Worm (Caenorhabditis elegans) whole organism, early embryonic: ENCODE data around the gene F46G11.2.

Experiments
- B0310.2 ChIP-seq: sonication (generic microtip); optimal IDR thresholded peaks from 2 replicates; lab custom pipeline; 2016; ENCODE audit warnings: mild to moderate bottlenecking, missing genetic modification characterization, missing compliant biosample characterization
- F13C5.2 ChIP-seq: sonication (generic microtip); optimal IDR thresholded peaks from 2 replicates; lab custom pipeline; 2017; ENCODE audit warnings: mild to moderate bottlenecking, missing genetic modification characterization, inconsistent platforms, missing compliant biosample characterization
- aly-1 ChIP-seq: sonication (generic microtip); optimal IDR thresholded peaks from 2 replicates; lab custom pipeline; 2016; ENCODE audit warnings: missing genetic modification characterization, missing compliant biosample characterization
- ama-1 ChIP-seq: fragments of 150-350 bp; optimal IDR thresholded peaks from 2 replicates; lab custom pipeline; 2014
- ceh-13 ChIP-seq: fragments of 200-800 bp; sonication (Bioruptor generic); optimal IDR thresholded peaks from 2 replicates; lab custom pipeline; 2018; ENCODE audit warnings: mild to moderate bottlenecking, missing genetic modification characterization, missing compliant biosample characterization
- ceh-36 ChIP-seq: sonication (generic microtip); optimal IDR thresholded peaks from 2 replicates; lab custom pipeline; 2016; ENCODE audit warnings: missing genetic modification characterization, inconsistent platforms, missing compliant biosample characterization
- ets-7 ChIP-seq: sonication (generic microtip); optimal IDR thresholded peaks from 2 replicates; lab custom pipeline; 2016; ENCODE audit warnings: missing genotype, missing genetic modification characterization, missing compliant biosample characterization
- flt-1 ChIP-seq: fragments of 200-800 bp; sonication (Bioruptor generic); IDR thresholded peaks from 2 replicates; pipeline ENCODE4 v1.3.6; 2022; ENCODE audit warnings: missing genetic modification characterization, missing compliant biosample characterization
- hmbx-1 ChIP-seq: sonication (generic microtip); optimal IDR thresholded peaks from 2 replicates; lab custom pipeline; 2016; ENCODE audit warnings: mild to moderate bottlenecking, missing genetic modification characterization, missing compliant biosample characterization
- hmg-4 ChIP-seq: fragments of 200-800 bp; sonication (Bioruptor generic); optimal IDR thresholded peaks from 2 replicates; lab custom pipeline; 2018; ENCODE audit warnings: mild to moderate bottlenecking, missing genetic modification characterization, missing compliant biosample characterization
- hnd-1 ChIP-seq: sonication (generic microtip); optimal IDR thresholded peaks from 2 replicates; lab custom pipeline; 2016; ENCODE audit warnings: missing genetic modification characterization, missing compliant biosample characterization
- pes-1 ChIP-seq: fragments of 200-800 bp; sonication (Bioruptor generic); IDR thresholded peaks from 2 replicates; pipeline ENCODE4 v1.3.6; 2022; ENCODE audit warnings: missing genetic modification reagents, missing genetic modification characterization, missing compliant biosample characterization
- scrt-1 ChIP-seq: fragments of 200-800 bp; sonication (Bioruptor generic); IDR thresholded peaks from 2 replicates; pipeline ENCODE4 v1.3.6; 2022; ENCODE audit warnings: missing genetic modification characterization, missing compliant biosample characterization
- sea-1 ChIP-seq: fragments of 200-800 bp; sonication (Bioruptor generic); conservative IDR thresholded peaks from 2 replicates; pipeline ENCODE4 v1.3.6; 2022; ENCODE audit warnings: missing genetic modification characterization, missing compliant biosample characterization
- tbx-11 ChIP-seq: fragments of 200-800 bp; sonication (Bioruptor generic); IDR thresholded peaks from 2 replicates; pipeline ENCODE4 v1.3.6; 2022; ENCODE audit warnings: missing genetic modification characterization, missing compliant biosample characterization
- tbx-37 ChIP-seq: fragments of 200-800 bp; sonication (Bioruptor generic); conservative IDR thresholded peaks from 2 replicates; pipeline ENCODE4 v1.3.6; 2022; ENCODE audit warnings: missing genetic modification reagents, missing genetic modification characterization, missing compliant biosample characterization
- tra-4 ChIP-seq: sonication (generic microtip); optimal IDR thresholded peaks from 2 replicates; lab custom pipeline; 2017; ENCODE audit warnings: missing genetic modification characterization, missing compliant biosample characterization

The F46G11.2 gene

ce11 chrX:5772538-5773154 lies 15.3 kb upstream of the F46G11.2 start:
- TF ChIP-seq scrt-1 (GFP tag; lab: Robert Waterston, UW) (no peak), tra-4 (tag; lab: Kevin White, UChicago) (no peak), flt-1 (no peak), ceh-36 (tag; lab: Kevin White, UChicago) (no peak), ceh-13 (GFP tag; lab: Kevin White, UChicago) (no peak), ama-1 (lab: Kevin White, UChicago) (no peak), hmg-4 (GFP tag; lab: Kevin White, UChicago) (no peak), F13C5.2 (tag; lab: Kevin White, UChicago) (no peak), pes-1 (GFP tag; lab: Robert Waterston, UW) (no peak), hmbx-1 (tag; lab: Kevin White, UChicago) (no peak), B0310.2 (tag; lab: Kevin White, UChicago) (no peak)

- TF ChIP-seq tra-4 (tag; lab: Kevin White, UChicago) (no peak), hmbx-1 (tag; lab: Kevin White, UChicago) (no peak), sea-1 (GFP tag; lab: Robert Waterston, UW) (no peak), F13C5.2 (tag; lab: Kevin White, UChicago) (no peak)
These were observed 14.5 kb upstream of the F46G11.2 start, which contains the start of gene sym-3 for ce11 chrX:5773471-5773870. Gene sym-3 (plus strand): TSS chrX:5773771.

ce11 chrX:5775804-5776252 lies 12.1 kb upstream of the F46G11.2 start:
- TF ChIP-seq pes-1 (GFP tag; lab: Robert Waterston, UW) (peak; percentile 7; the same call in 1 of the 2 replicates), sea-1 (GFP tag; lab: Robert Waterston, UW) (0 out of 2 replicates have a peak, but pooled peaks have one; percentile 26), F13C5.2 (tag; lab: Kevin White, UChicago) (peak; percentile 59), hnd-1 (tag; lab: Kevin White, UChicago) (no peak), hmg-4 (GFP tag; lab: Kevin White, UChicago) (peak; percentile 33), ceh-36 (tag; lab: Kevin White, UChicago) (no peak), aly-1 (peak; percentile 63), ama-1 (lab: Kevin White, UChicago) (no peak)

ce11 chrX:5780672-5781182 lies 7.2 kb upstream of the F46G11.2 start, which contains the start of gene sft-4:
Gene sft-4 (minus strand): TSS chrX:5780722.
- TF ChIP-seq tbx-11 (GFP tag; lab: Robert Waterston, UW) (no peak), hmg-4 (GFP tag; lab: Kevin White, UChicago) (no peak), pes-1 (GFP tag; lab: Robert Waterston, UW) (no peak), ceh-13 (GFP tag; lab: Kevin White, UChicago) (no peak), tra-4 (tag; lab: Kevin White, UChicago) (no peak), B0310.2 (tag; lab: Kevin White, UChicago) (no peak), F13C5.2 (tag; lab: Kevin White, UChicago) (no peak), scrt-1 (GFP tag; lab: Robert Waterston, UW) (no peak), hnd-1 (tag; lab: Kevin White, UChicago) (no peak), sea-1 (GFP tag; lab: Robert Waterston, UW) (no peak), ama-1 (lab: Kevin White, UChicago) (no peak), hmbx-1 (tag; lab: Kevin White, UChicago) (no peak), ets-7 (tag; lab: Kevin White, UChicago) (no peak), flt-1 (no peak), aly-1 (no peak), ceh-36 (tag; lab: Kevin White, UChicago) (no peak), tbx-37 (no peak)

ce11 chrX:5781294-5781693 lies 6.7 kb upstream of the F46G11.2 start:
- TF ChIP-seq B0310.2 (tag; lab: Kevin White, UChicago) (no peak), aly-1 (no peak), hnd-1 (tag; lab: Kevin White, UChicago) (no peak), tra-4 (tag; lab: Kevin White, UChicago) (no peak), hmbx-1 (tag; lab: Kevin White, UChicago) (no peak), tbx-37 (no peak), tbx-11 (GFP tag; lab: Robert Waterston, UW) (no peak)

- no peak for TF ChIP-seq tra-4 (tag; lab: Kevin White, UChicago)
- TF ChIP-seq ets-7 (tag; lab: Kevin White, UChicago), result no peak
- no peak for TF ChIP-seq ceh-36 (tag; lab: Kevin White, UChicago)
- TF ChIP-seq B0310.2 (tag; lab: Kevin White, UChicago), result no peak
- no peak for TF ChIP-seq hmg-4 (GFP tag; lab: Kevin White, UChicago)
- TF ChIP-seq hmbx-1 (tag; lab: Kevin White, UChicago), result no peak
- TF ChIP-seq hnd-1 (tag; lab: Kevin White, UChicago), result no peak
- TF ChIP-seq sea-1 (GFP tag; lab: Robert Waterston, UW), result no peak
- TF ChIP-seq tbx-37, result no peak
- no peak for TF ChIP-seq pes-1 (GFP tag; lab: Robert Waterston, UW)
- TF ChIP-seq aly-1, result no peak
- TF ChIP-seq tbx-11 (GFP tag; lab: Robert Waterston, UW), result no peak
- no peak for TF ChIP-seq flt-1
- TF ChIP-seq ceh-13 (GFP tag; lab: Kevin White, UChicago), result no peak
These were observed 5.8 kb upstream of the F46G11.2 start, which contains the start of gene gakh-1 for ce11 chrX:5782153-5782552. Gene gakh-1 (plus strand): TSS chrX:5782499.

- TF ChIP-seq flt-1 (no peak), F13C5.2 (tag; lab: Kevin White, UChicago) (no peak), hmg-4 (GFP tag; lab: Kevin White, UChicago) (no peak), tra-4 (tag; lab: Kevin White, UChicago) (no peak)
These were observed 1.8 kb upstream of the F46G11.2 start, which contains the start of gene F46G11.6 for ce11 chrX:5786193-5786592. Gene F46G11.6 (plus strand): TSS chrX:5786493.
